Worm (Caenorhabditis elegans): ENCODE measurements around the gene srj-23.

The srj-23 gene

DNA sequence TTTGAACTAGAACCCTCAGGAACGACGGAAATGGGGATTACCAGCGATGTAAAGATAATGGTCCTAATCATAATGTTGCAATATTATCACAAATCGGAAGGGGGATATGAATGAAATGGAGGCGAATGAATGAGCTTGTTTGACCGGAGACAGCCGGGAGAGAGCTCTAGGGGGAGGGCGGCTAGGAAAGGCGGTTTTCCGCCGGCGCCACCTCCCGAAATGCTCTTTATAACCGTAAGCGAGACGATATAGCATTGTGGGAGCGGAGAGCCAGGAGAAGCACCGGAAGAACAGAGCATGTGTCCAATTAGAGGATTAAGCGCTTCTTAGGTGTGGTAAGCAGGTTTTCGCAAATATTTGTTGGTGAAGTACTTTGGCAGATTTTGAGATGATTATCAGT is 25.8 kb upstream of the srj-23 start, which contains the start of gene R12A1.3:
R12A1.3 (minus strand) TSS at position 200 of the 400 bp plus-strand sequence.
- TF ChIP-seq zfh-2 (GFP tag; conservative IDR thresholded peaks at IDR 0.05): peak; percentile 55
- no peak for TF ChIP-seq ztf-26 (tag; optimal IDR thresholded peaks at IDR 0.05)

DNA sequence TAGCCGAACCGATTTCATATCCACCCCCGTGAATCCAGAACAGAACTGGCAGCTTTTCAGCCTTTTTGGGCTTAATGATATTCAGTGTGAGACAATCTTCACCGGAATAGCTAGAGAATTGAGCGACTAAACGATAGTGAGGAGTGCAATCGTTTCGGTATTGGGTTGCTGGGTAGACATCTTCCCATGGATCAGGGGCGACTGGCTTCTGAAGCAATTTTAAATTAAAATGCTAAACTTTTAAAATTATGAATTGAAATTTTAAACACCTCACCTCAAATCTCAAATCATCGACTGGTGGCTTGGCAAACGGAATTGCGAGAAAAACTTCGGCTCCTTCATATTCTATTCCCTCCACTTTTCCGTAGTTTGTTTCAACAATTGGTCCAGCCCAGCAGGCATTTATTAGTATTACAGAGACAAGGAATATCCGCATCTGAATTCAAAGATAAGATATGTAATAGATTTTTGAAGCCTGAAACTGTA is 19.7 kb upstream of the srj-23 start, which contains the start of gene ges-1:
ges-1 (minus strand) TSS at position 436 of the 486 bp plus-strand sequence.
- TF ChIP-seq let-526 (GFP tag; IDR thresholded peaks at IDR 0.05) (no peak), rpc-1 (optimal IDR thresholded peaks at IDR 0.05) (no peak), rpc-1 (tag; optimal IDR thresholded peaks at IDR 0.05) (no peak), rec-8 (tag; optimal IDR thresholded peaks at IDR 0.05) (no peak), mes-4 (tag; optimal IDR thresholded peaks at IDR 0.05) (no peak), madf-3 (GFP tag; IDR thresholded peaks at IDR 0.05) (no peak), B0035.1 (tag; optimal IDR thresholded peaks at IDR 0.05) (no peak), pbrm-1 (GFP tag; IDR thresholded peaks at IDR 0.05) (no peak), xnd-1 (tag; optimal IDR thresholded peaks at IDR 0.05) (no peak), F39B2.1 (GFP tag; IDR thresholded peaks at IDR 0.05) (no peak), egrh-3 (GFP tag; IDR thresholded peaks at IDR 0.05) (no peak), dpff-1 (tag; optimal IDR thresholded peaks at IDR 0.05) (no peak), F57A8.1 (GFP tag; optimal IDR thresholded peaks at IDR 0.05) (no peak), unc-62 (GFP tag; optimal IDR thresholded peaks at IDR 0.05) (no peak), F10E7.11 (tag; optimal IDR thresholded peaks at IDR 0.05) (no peak), tbp1 (GFP tag; optimal IDR thresholded peaks at IDR 0.05) (no peak)

DNA sequence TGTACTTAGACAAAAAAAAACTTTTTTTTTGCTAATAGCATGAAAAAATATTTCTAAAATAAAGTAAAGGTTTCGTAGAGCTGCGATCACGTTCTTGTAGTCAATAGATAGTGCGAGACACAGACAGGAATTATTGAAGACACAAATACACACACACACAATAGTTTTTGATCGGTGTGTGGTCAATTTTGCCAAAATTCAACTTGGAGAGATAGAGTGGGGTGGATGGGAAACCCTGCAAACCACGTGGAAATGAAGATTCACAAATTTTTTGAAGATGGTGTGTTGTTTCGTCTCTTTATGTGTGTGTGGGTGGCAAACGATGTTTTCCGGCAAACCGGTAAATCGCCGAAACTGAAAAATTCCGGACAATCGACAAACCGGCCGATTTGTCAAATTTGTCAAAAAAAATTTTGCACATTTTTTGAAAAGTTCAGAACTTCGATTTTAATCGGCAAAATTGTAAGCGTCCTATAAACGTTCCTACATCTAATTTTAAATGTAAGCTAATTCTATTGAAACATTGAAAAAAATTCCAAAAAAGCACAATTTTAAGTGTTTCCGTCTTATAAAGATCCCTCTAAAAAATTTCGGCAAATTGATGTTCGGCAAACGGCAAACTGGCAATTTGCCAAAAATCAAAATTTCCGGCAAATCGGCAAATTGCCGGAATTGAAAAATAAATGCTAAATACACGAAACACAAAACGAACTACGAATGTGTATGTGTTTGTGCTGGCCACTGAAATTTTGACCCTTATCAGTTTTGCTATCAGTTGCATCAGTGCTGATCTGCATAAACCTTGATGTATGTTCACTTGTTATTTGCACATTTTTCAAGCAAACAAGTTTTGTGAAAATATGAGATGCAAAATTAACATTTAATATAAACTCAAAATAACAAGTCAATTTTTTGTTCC is 18.7 kb upstream of the srj-23 start:
- no peak for TF ChIP-seq aptf-3 (GFP tag; IDR thresholded peaks at IDR 0.05)
- peak; percentile 26 for TF ChIP-seq nhr-80 (tag; optimal IDR thresholded peaks at IDR 0.05)
- no peak for TF ChIP-seq akir-1 (GFP tag; optimal IDR thresholded peaks at IDR 0.05)
- no peak for TF ChIP-seq hlh-26 (GFP tag; conservative IDR thresholded peaks at IDR 0.05)

DNA sequence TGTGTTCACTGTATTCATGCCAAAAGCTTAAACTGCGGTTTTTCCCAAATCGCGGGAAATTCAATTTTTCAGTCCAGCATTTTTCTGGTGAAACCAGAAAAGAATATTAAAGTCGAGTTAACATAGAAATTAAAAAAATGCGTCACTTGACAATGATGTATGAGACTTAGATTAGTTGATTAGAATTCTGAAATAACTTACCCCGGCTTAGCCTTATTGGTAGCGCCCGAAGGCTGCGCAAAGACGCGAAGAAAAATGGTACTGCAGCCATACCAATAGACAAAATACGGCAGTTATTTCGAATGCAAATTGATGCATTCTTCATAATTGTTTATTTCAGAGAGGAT is 18.0 kb upstream of the srj-23 start:
- TF ChIP-seq sdz-38 (tag; optimal IDR thresholded peaks at IDR 0.05) (no peak), ztf-6 (GFP tag; IDR thresholded peaks at IDR 0.05) (no peak), ccch-3 (GFP tag; optimal IDR thresholded peaks at IDR 0.05) (no peak), ama-1 (optimal IDR thresholded peaks at IDR 0.05) (no peak), ama-1 (GFP tag; optimal IDR thresholded peaks at IDR 0.05) (no peak), zfh-2 (GFP tag; conservative IDR thresholded peaks at IDR 0.05) (no peak), snpc-3.4 (tag; optimal IDR thresholded peaks at IDR 0.05) (no peak), B0336.3 (GFP tag; IDR thresholded peaks at IDR 0.05) (no peak)

DNA sequence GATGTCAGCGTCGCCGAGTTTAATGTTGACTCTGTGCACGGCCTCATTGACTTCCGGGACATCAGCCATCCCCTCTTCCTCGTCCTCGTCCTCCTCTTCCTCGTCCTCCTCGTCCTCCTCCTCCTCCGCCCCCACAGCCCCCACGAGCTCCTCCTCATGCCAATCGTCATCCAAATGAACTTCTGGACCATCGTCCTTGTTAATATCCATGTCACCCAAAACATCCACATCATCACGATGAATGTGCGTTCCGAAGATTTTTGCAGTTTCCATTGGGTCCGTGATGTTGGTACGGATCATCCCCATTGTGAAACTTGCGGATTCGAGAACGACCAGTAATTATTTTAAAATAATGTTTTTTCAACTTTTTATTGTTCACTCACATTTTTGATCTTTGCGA is 17.0 kb upstream of the srj-23 start:
- TF ChIP-seq F55B11.4 (tag; optimal IDR thresholded peaks at IDR 0.05; ENCODE audit: borderline replicate concordance, insufficient read depth): no peak
- TF ChIP-seq B0035.1 (tag; optimal IDR thresholded peaks at IDR 0.05): no peak
- TF ChIP-seq hlh-12 (tag; optimal IDR thresholded peaks at IDR 0.05): no peak
- no peak for TF ChIP-seq ccch-3 (GFP tag; optimal IDR thresholded peaks at IDR 0.05)
- no peak for TF ChIP-seq ceh-40 (GFP tag; IDR thresholded peaks at IDR 0.05)
- TF ChIP-seq let-607 (tag; optimal IDR thresholded peaks at IDR 0.05): no peak
